Fruit fly (Drosophila melanogaster) whole organism, embryonic: ENCODE data around the gene CG17362.

Source experiments
- Bgb ChIP-seq: fragments of 200-800 bp; sonication (Bioruptor generic); IDR thresholded peaks from 2 replicates; pipeline ENCODE4 v1.3.6; 2022; ENCODE audit warnings: missing biosample characterization, missing genetic modification characterization; ENCODE audit not compliant: partially characterized antibody
- C15 ChIP-seq: fragments of 200-800 bp; sonication (Bioruptor generic); IDR thresholded peaks from 3 replicates; pipeline ENCODE4 v1.3.6; 2022; ENCODE audit warnings: missing biosample characterization, missing genetic modification characterization
- CG1024 ChIP-seq: fragments of 200-800 bp; sonication (Bioruptor generic); IDR thresholded peaks from 2 replicates; pipeline ENCODE4 v1.3.6; 2022; ENCODE audit warnings: missing biosample characterization, missing genetic modification characterization
- CG10431 ChIP-seq: fragments of 200-800 bp; sonication (Bioruptor generic); optimal IDR thresholded peaks from 3 replicates; lab custom pipeline; 2018; ENCODE audit warnings: missing biosample characterization, mild to moderate bottlenecking, missing genetic modification characterization
- CG10462 ChIP-seq: fragments of 200-800 bp; sonication (Bioruptor generic); optimal IDR thresholded peaks from 2 replicates; lab custom pipeline; 2016; ENCODE audit warnings: missing biosample characterization, missing genetic modification characterization
- CG11093 ChIP-seq: fragments of 200-800 bp; sonication (Bioruptor generic); IDR thresholded peaks from 3 replicates; pipeline ENCODE4 v1.3.6; 2022; ENCODE audit warnings: missing biosample characterization, missing genetic modification characterization
- CG13424 ChIP-seq: fragments of 200-800 bp; sonication (Bioruptor generic); optimal IDR thresholded peaks from 2 replicates; lab custom pipeline; 2019; ENCODE audit warnings: missing biosample characterization, mild to moderate bottlenecking, missing genetic modification characterization, moderate library complexity
- CG1529 ChIP-seq: fragments of 200-800 bp; sonication (Bioruptor generic); optimal IDR thresholded peaks from 3 replicates; lab custom pipeline; 2018; ENCODE audit warnings: missing biosample characterization, missing genetic modification characterization
- CG15514 ChIP-seq: fragments of 200-800 bp; sonication (Bioruptor generic); optimal IDR thresholded peaks from 3 replicates; lab custom pipeline; 2017; ENCODE audit warnings: missing biosample characterization, missing genetic modification characterization, mild to moderate bottlenecking, moderate library complexity, missing genetic modification reagents
- CG1647 ChIP-seq: fragments of 200-800 bp; sonication (Bioruptor generic); optimal IDR thresholded peaks from 3 replicates; lab custom pipeline; 2016; ENCODE audit warnings: missing biosample characterization, missing genetic modification characterization
- CG18619 ChIP-seq: fragments of 200-800 bp; sonication (Bioruptor generic); optimal IDR thresholded peaks from 3 replicates; lab custom pipeline; 2017; ENCODE audit warnings: missing biosample characterization, mild to moderate bottlenecking, missing genetic modification characterization
- CG2116 ChIP-seq: fragments of 200-800 bp; sonication (Bioruptor generic); optimal IDR thresholded peaks from 3 replicates; lab custom pipeline; 2018; ENCODE audit warnings: missing biosample characterization, mild to moderate bottlenecking, missing genetic modification characterization
- CG2889 ChIP-seq: fragments of 200-800 bp; sonication (Bioruptor generic); IDR thresholded peaks from 3 replicates; pipeline ENCODE4 v1.3.6; 2022; ENCODE audit warnings: missing biosample characterization, missing genetic modification characterization
- CG30403 ChIP-seq: fragments of 200-800 bp; sonication (Bioruptor generic); optimal IDR thresholded peaks from 3 replicates; lab custom pipeline; 2016; ENCODE audit warnings: missing biosample characterization, missing genetic modification characterization
- CG34224 ChIP-seq: fragments of 200-800 bp; sonication (Bioruptor generic); IDR thresholded peaks from 3 replicates; pipeline ENCODE4 v1.3.6; 2022; ENCODE audit warnings: missing biosample characterization, missing genetic modification characterization; ENCODE audit not compliant: partially characterized antibody
- CG4404 ChIP-seq: fragments of 200-800 bp; sonication (Bioruptor generic); IDR thresholded peaks from 2 replicates; pipeline ENCODE4 v1.3.6; 2022; ENCODE audit warnings: missing biosample characterization, missing genetic modification characterization
- CG4707 ChIP-seq: fragments of 200-800 bp; sonication (Bioruptor generic); optimal IDR thresholded peaks from 2 replicates; lab custom pipeline; 2018; ENCODE audit warnings: missing biosample characterization, mild to moderate bottlenecking, missing genetic modification characterization, moderate library complexity
- CG5245 ChIP-seq: fragments of 200-800 bp; sonication (Bioruptor generic); optimal IDR thresholded peaks from 3 replicates; lab custom pipeline; 2016; ENCODE audit warnings: missing biosample characterization, missing genetic modification characterization
- CG6654 ChIP-seq: fragments of 200-800 bp; sonication (Bioruptor generic); optimal IDR thresholded peaks from 2 replicates; lab custom pipeline; 2017; ENCODE audit warnings: missing biosample characterization, mild to moderate bottlenecking, missing genetic modification characterization
- CG8765 ChIP-seq: fragments of 200-800 bp; sonication (Bioruptor generic); IDR thresholded peaks from 2 replicates; pipeline ENCODE4 v1.3.6; 2022; ENCODE audit warnings: missing biosample characterization, missing genetic modification characterization
- Doc2 ChIP-seq: fragments of 200-800 bp; sonication (Bioruptor generic); IDR thresholded peaks from 2 replicates; pipeline ENCODE4 v1.3.6; 2022; ENCODE audit warnings: missing biosample characterization, missing genetic modification characterization
- Fer3 ChIP-seq: fragments of 200-800 bp; sonication (Bioruptor generic); optimal IDR thresholded peaks from 2 replicates; lab custom pipeline; 2018; ENCODE audit warnings: missing biosample characterization, mild to moderate bottlenecking, missing genetic modification characterization, moderate library complexity
- Hr3 ChIP-seq: fragments of 200-800 bp; sonication (Bioruptor generic); optimal IDR thresholded peaks from 3 replicates; lab custom pipeline; 2016; ENCODE audit warnings: missing biosample characterization, missing genetic modification characterization
- Hsf ChIP-seq: fragments of 200-800 bp; sonication (Bioruptor generic); optimal IDR thresholded peaks from 3 replicates; lab custom pipeline; 2016; ENCODE audit warnings: missing biosample characterization, missing genetic modification characterization
- NC2α ChIP-seq: fragments of 200-800 bp; sonication (Bioruptor generic); optimal IDR thresholded peaks from 2 replicates; lab custom pipeline; 2016; ENCODE audit warnings: missing biosample characterization, missing genetic modification characterization
- Neu2 ChIP-seq: fragments of 200-800 bp; sonication (Bioruptor generic); optimal IDR thresholded peaks from 3 replicates; lab custom pipeline; 2016; ENCODE audit warnings: missing biosample characterization, missing genetic modification characterization, borderline replicate concordance
- Nf-YC ChIP-seq: fragments of 200-800 bp; optimal IDR thresholded peaks from 3 replicates; lab custom pipeline; 2019; ENCODE audit warnings: missing biosample characterization, mild to moderate bottlenecking, missing genetic modification characterization, moderate library complexity
- Optix ChIP-seq: fragments of 200-800 bp; sonication (Bioruptor generic); IDR thresholded peaks from 3 replicates; pipeline ENCODE4 v1.3.6; 2022; ENCODE audit warnings: missing biosample characterization, missing genetic modification characterization
- Sin3A ChIP-seq: fragments of >200 bp; optimal IDR thresholded peaks from 2 replicates; lab custom pipeline; 2018
- Sox100B ChIP-seq: fragments of 200-800 bp; sonication (Bioruptor generic); optimal IDR thresholded peaks from 3 replicates; lab custom pipeline; 2018; ENCODE audit warnings: missing biosample characterization, mild to moderate bottlenecking, missing genetic modification characterization
- Ssrp ChIP-seq: fragments of 200-800 bp; sonication (Bioruptor generic); optimal IDR thresholded peaks from 2 replicates; lab custom pipeline; 2018; ENCODE audit warnings: missing biosample characterization, mild to moderate bottlenecking, missing genetic modification characterization, moderate library complexity
- chinmo ChIP-seq: fragments of 200-800 bp; sonication (Bioruptor generic); IDR thresholded peaks from 4 replicates; pipeline ENCODE4 v1.3.6; 2022; ENCODE audit warnings: missing biosample characterization, missing genetic modification characterization; ENCODE audit not compliant: partially characterized antibody
- dm ChIP-seq: fragments of 200-800 bp; sonication (Bioruptor generic); optimal IDR thresholded peaks from 3 replicates; lab custom pipeline; 2016; ENCODE audit warnings: missing biosample characterization, missing genetic modification characterization
- emc ChIP-seq: fragments of 200-800 bp; sonication (Bioruptor generic); optimal IDR thresholded peaks from 2 replicates; lab custom pipeline; 2016; ENCODE audit warnings: missing biosample characterization, missing genetic modification characterization
- h ChIP-seq: fragments of >200 bp; optimal IDR thresholded peaks from 2 replicates; lab custom pipeline; 2017
- ham ChIP-seq: fragments of 200-800 bp; sonication (Bioruptor generic); IDR thresholded peaks from 2 replicates; pipeline ENCODE4 v1.3.6; 2022; ENCODE audit warnings: missing biosample characterization, missing genetic modification characterization
- jigr1 ChIP-seq: fragments of 200-800 bp; sonication (Bioruptor generic); IDR thresholded peaks from 3 replicates; pipeline ENCODE4 v1.3.6; 2022; ENCODE audit warnings: missing biosample characterization, missing genetic modification characterization
- kni ChIP-seq: fragments of 200-800 bp; sonication (Bioruptor generic); optimal IDR thresholded peaks from 3 replicates; lab custom pipeline; 2017; ENCODE audit warnings: mild to moderate bottlenecking, missing biosample characterization, missing genetic modification reagents, missing genetic modification characterization
- mam ChIP-seq: fragments of 200-800 bp; sonication (Bioruptor generic); optimal IDR thresholded peaks from 3 replicates; lab custom pipeline; 2016; ENCODE audit warnings: missing biosample characterization, missing genetic modification characterization
- nmo ChIP-seq: fragments of 200-800 bp; sonication (Bioruptor generic); optimal IDR thresholded peaks from 2 replicates; lab custom pipeline; 2018; ENCODE audit warnings: missing biosample characterization, mild to moderate bottlenecking, missing genetic modification characterization, moderate library complexity
- org-1 ChIP-seq: fragments of 200-800 bp; sonication (Bioruptor generic); optimal IDR thresholded peaks from 2 replicates; lab custom pipeline; 2017; ENCODE audit warnings: missing biosample characterization, missing genetic modification characterization
- pb ChIP-seq: fragments of 200-800 bp; sonication (Bioruptor generic); optimal IDR thresholded peaks from 3 replicates; lab custom pipeline; 2016; ENCODE audit warnings: missing biosample characterization, missing genetic modification characterization
- row ChIP-seq: fragments of 200-800 bp; sonication (Bioruptor generic); IDR thresholded peaks from 3 replicates; pipeline ENCODE4 v1.3.6; 2022; ENCODE audit warnings: missing biosample characterization, missing genetic modification characterization
- sc ChIP-seq, 3 experiments: fragments of >200 bp in 2 of 3; fragments of 200-800 bp in 1 of 3; sonication (Bioruptor generic) in 1 of 3; optimal IDR thresholded peaks; 2 replicates in 2 of 3; 3 replicates in 1 of 3; lab custom pipeline; 2017; ENCODE audit warnings: mild to moderate bottlenecking in 1 of 3, missing biosample characterization in 1 of 3, missing genetic modification characterization in 1 of 3, missing genetic modification reagents in 1 of 3
- sens-2 ChIP-seq: fragments of 200-800 bp; sonication (Bioruptor generic); IDR thresholded peaks from 2 replicates; pipeline ENCODE4 v1.3.6; 2022; ENCODE audit warnings: missing biosample characterization, missing genetic modification characterization
- slbo ChIP-seq: fragments of 200-800 bp; sonication (Bioruptor generic); IDR thresholded peaks from 2 replicates; pipeline ENCODE4 v1.3.6; 2022; ENCODE audit warnings: missing biosample characterization, missing genetic modification characterization
- tll ChIP-seq, 2 experiments: fragments of 200-800 bp in 1 of 2; fragments of >200 bp in 1 of 2; sonication (Bioruptor generic) in 1 of 2; optimal IDR thresholded peaks; 2 replicates each; lab custom pipeline; 2017 to 2019; ENCODE audit warnings: missing biosample characterization in 2 of 2, missing genetic modification characterization in 2 of 2, mild to moderate bottlenecking in 1 of 2, moderate library complexity in 1 of 2
- tna ChIP-seq: fragments of 200-800 bp; sonication (Bioruptor generic); IDR thresholded peaks from 2 replicates; pipeline ENCODE4 v1.3.6; 2022; ENCODE audit warnings: missing biosample characterization, missing genetic modification characterization; ENCODE audit not compliant: partially characterized antibody

Gene CG17362

DNA sequence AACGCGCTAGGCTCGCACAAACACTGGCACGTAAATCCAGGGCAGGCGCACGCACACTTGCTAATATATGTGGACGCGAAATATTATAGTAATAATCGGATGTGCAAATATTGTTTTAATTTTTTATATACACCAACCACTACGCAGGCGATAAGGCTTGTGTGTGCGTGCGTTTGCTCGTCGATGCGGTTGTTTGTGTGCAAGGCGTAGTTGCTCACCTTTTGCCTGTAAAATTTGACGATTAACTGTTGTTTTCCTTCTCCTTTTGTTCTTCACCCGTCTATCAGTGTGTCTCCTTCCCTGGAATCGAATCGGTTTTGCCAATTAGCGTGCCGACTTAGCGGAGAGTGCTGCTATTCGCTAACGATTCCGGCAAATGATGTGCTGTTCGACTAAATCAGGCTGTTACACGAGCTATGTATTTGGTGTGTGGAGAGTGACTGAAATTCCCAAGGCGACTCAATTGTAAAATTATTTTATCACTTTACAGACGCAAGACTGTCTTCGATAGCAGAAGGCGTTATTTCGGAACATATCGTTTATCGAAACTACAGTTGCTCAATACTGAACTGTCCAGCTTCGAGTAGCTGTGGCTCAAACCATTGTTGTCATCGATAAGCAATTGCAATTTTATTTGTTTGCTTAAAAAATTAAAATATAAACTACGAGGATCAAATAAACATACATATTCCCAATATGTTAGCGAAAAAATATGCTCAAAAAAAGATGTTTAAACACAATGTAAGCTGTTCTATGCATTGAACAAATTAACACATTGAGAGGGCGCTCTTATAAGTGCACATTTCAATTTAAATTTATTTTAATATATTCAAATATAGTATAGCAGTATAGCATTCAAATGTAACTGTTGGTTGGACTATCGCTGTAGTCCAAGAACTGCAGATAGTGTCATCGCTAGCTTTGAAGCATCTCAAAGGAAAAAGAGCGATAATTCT is 45.0 kb downstream of the CG17362 start, which contains the start of the genes CG6650 and endos (continued):
- no peak for TF ChIP-seq CG5245 (GFP tag; lab: Kevin White, UChicago)
- TF ChIP-seq h (lab: Kevin White, UChicago): no peak
- TF ChIP-seq CG11093 (GFP tag; lab: Robert Waterston, UW): 0 out of 3 replicates have a peak, but pooled peaks have one; percentile 33
- TF ChIP-seq CG1647 (GFP tag; lab: Kevin White, UChicago): no peak
- no peak for TF ChIP-seq CG1529 (GFP tag; lab: Kevin White, UChicago)
- peak; percentile 58 for TF ChIP-seq nmo (GFP tag; lab: Kevin White, UChicago)
- TF ChIP-seq chinmo (GFP tag; lab: Robert Waterston, UW): 0 out of 4 replicates have a peak, but pooled peaks have one; percentile 47
- peak; percentile 21 for TF ChIP-seq CG10431
- no peak for TF ChIP-seq pb (GFP tag; lab: Kevin White, UChicago)
- no peak for TF ChIP-seq sc (optimal IDR thresholded peaks at IDR 0.05; lab: Kevin White, UChicago)
- TF ChIP-seq sc (GFP tag; optimal IDR thresholded peaks at IDR 0.05; lab: Kevin White, UChicago): no peak
- TF ChIP-seq org-1 (GFP tag; lab: Kevin White, UChicago): no peak
- no peak for TF ChIP-seq CG10462 (GFP tag; lab: Kevin White, UChicago)
- TF ChIP-seq CG6654 (GFP tag; lab: Kevin White, UChicago): no peak
- TF ChIP-seq Fer3 (tag; lab: Kevin White, UChicago): peak; percentile 3
- TF ChIP-seq Neu2 (GFP tag; lab: Kevin White, UChicago): peak; percentile 17
- no peak for TF ChIP-seq CG4404 (GFP tag; lab: Robert Waterston, UW)
- TF ChIP-seq Optix (GFP tag; lab: Robert Waterston, UW): no peak
- peak; percentile 41 for TF ChIP-seq CG4707 (GFP tag; lab: Kevin White, UChicago)
- no peak for TF ChIP-seq CG1024 (GFP tag; lab: Robert Waterston, UW)
- TF ChIP-seq tll (GFP tag; optimal IDR thresholded peaks at IDR 0.05; lab: Kevin White, UChicago): no peak
- TF ChIP-seq row (GFP tag; lab: Robert Waterston, UW): peak; percentile 70
- TF ChIP-seq Hr3 (GFP tag; lab: Kevin White, UChicago): peak; percentile 8
- peak; percentile 74 for TF ChIP-seq tna (GFP tag; lab: Robert Waterston, UW)
- TF ChIP-seq Nf-YC (tag; lab: Kevin White, UChicago): peak; percentile 71
- no peak for TF ChIP-seq Sox100B
- TF ChIP-seq slbo (GFP tag; lab: Robert Waterston, UW): peak; percentile 56; the same call in 1 of the 2 replicates
- no peak for TF ChIP-seq CG2889 (GFP tag; lab: Robert Waterston, UW)
- TF ChIP-seq CG13424 (tag; lab: Kevin White, UChicago): peak; percentile 40
- TF ChIP-seq ham (GFP tag; lab: Robert Waterston, UW): no peak
- peak; percentile 39 for TF ChIP-seq CG30403 (GFP tag; lab: Kevin White, UChicago)
- no peak for TF ChIP-seq NC2α (GFP tag; lab: Kevin White, UChicago)
- peak; percentile 56; the same call in 1 of the 3 replicates for TF ChIP-seq jigr1 (GFP tag; lab: Robert Waterston, UW)
- TF ChIP-seq Bgb (GFP tag; lab: Robert Waterston, UW): peak; percentile 76
- TF ChIP-seq CG34224 (GFP tag; lab: Robert Waterston, UW): peak; percentile 66; the same call in 2 of the 3 replicates
- TF ChIP-seq Hsf (GFP tag; lab: Kevin White, UChicago): no peak
- peak; percentile 57 for TF ChIP-seq Sin3A (lab: Kevin White, UChicago)
- TF ChIP-seq dm: no peak
- TF ChIP-seq sens-2 (GFP tag; lab: Robert Waterston, UW): no peak
- peak; percentile 19 for TF ChIP-seq mam
- TF ChIP-seq CG18619: no peak
- TF ChIP-seq Ssrp: no peak
- no peak for TF ChIP-seq kni (GFP tag; lab: Kevin White, UChicago)
- no peak for TF ChIP-seq emc (GFP tag; lab: Kevin White, UChicago)
- peak; percentile 96 for TF ChIP-seq CG2116 (GFP tag; lab: Kevin White, UChicago)
- no peak for TF ChIP-seq C15
- no peak for TF ChIP-seq Doc2 (GFP tag; lab: Robert Waterston, UW)
- no peak for TF ChIP-seq CG8765
- peak; percentile 47 for TF ChIP-seq CG15514 (GFP tag; lab: Kevin White, UChicago)
